Fruit fly (Drosophila melanogaster) whole organism, embryonic: Measurements from ENCODE around the gene CG31347.

Source experiments
- Aef1 ChIP-seq: fragments of 200-800 bp; sonication (Bioruptor generic); IDR thresholded peaks from 3 replicates; pipeline ENCODE4 v1.3.6; 2022; ENCODE audit warnings: missing biosample characterization, missing genetic modification characterization
- B-H1 ChIP-seq: fragments of 200-800 bp; sonication (Bioruptor generic); IDR thresholded peaks from 3 replicates; pipeline ENCODE4 v1.3.6; 2022; ENCODE audit warnings: missing biosample characterization, missing genetic modification characterization
- Bteb2 ChIP-seq: fragments of 200-800 bp; sonication (Bioruptor generic); optimal IDR thresholded peaks from 2 replicates; lab custom pipeline; 2016; ENCODE audit warnings: missing biosample characterization, missing genetic modification characterization
- CG10366 ChIP-seq: fragments of 200-800 bp; sonication (Bioruptor generic); IDR thresholded peaks from 2 replicates; pipeline ENCODE4 v1.3.6; 2022; ENCODE audit warnings: missing biosample characterization, missing genetic modification characterization
- CG10431 ChIP-seq: fragments of 200-800 bp; sonication (Bioruptor generic); optimal IDR thresholded peaks from 3 replicates; lab custom pipeline; 2018; ENCODE audit warnings: missing biosample characterization, mild to moderate bottlenecking, missing genetic modification characterization
- CG14667 ChIP-seq: fragments of 200-800 bp; sonication (Bioruptor generic); IDR thresholded peaks from 2 replicates; pipeline ENCODE4 v1.3.6; 2022; ENCODE audit warnings: missing biosample characterization, missing genetic modification characterization
- CG1647 ChIP-seq: fragments of 200-800 bp; sonication (Bioruptor generic); optimal IDR thresholded peaks from 3 replicates; lab custom pipeline; 2016; ENCODE audit warnings: missing biosample characterization, missing genetic modification characterization
- CG16779 ChIP-seq: fragments of 200-800 bp; sonication (Bioruptor generic); IDR thresholded peaks from 2 replicates; pipeline ENCODE4 v1.3.6; 2022; ENCODE audit warnings: missing biosample characterization, missing genetic modification characterization
- CG1792 ChIP-seq: fragments of 200-800 bp; sonication (Bioruptor generic); optimal IDR thresholded peaks from 2 replicates; lab custom pipeline; 2016; ENCODE audit warnings: missing biosample characterization, missing genetic modification characterization
- CG18262 ChIP-seq: fragments of 200-800 bp; optimal IDR thresholded peaks from 3 replicates; lab custom pipeline; 2019; ENCODE audit warnings: missing biosample characterization, mild to moderate bottlenecking, missing genetic modification characterization, moderate library complexity
- CG18619 ChIP-seq: fragments of 200-800 bp; sonication (Bioruptor generic); optimal IDR thresholded peaks from 3 replicates; lab custom pipeline; 2017; ENCODE audit warnings: missing biosample characterization, mild to moderate bottlenecking, missing genetic modification characterization
- CG2116 ChIP-seq: fragments of 200-800 bp; sonication (Bioruptor generic); optimal IDR thresholded peaks from 3 replicates; lab custom pipeline; 2018; ENCODE audit warnings: missing biosample characterization, mild to moderate bottlenecking, missing genetic modification characterization
- CG2120 ChIP-seq: fragments of 200-800 bp; sonication (Bioruptor generic); optimal IDR thresholded peaks from 3 replicates; lab custom pipeline; 2016; ENCODE audit warnings: missing biosample characterization, missing genetic modification characterization
- CG2712 ChIP-seq: fragments of 200-800 bp; optimal IDR thresholded peaks from 3 replicates; lab custom pipeline; 2019; ENCODE audit warnings: missing biosample characterization, mild to moderate bottlenecking, missing genetic modification characterization, moderate library complexity
- CG31224 ChIP-seq: fragments of 200-800 bp; sonication (Bioruptor generic); IDR thresholded peaks from 2 replicates; pipeline ENCODE4 v1.3.6; 2022; ENCODE audit warnings: missing biosample characterization, missing genetic modification characterization
- CG3407 ChIP-seq: fragments of 200-800 bp; sonication (Bioruptor generic); optimal IDR thresholded peaks from 2 replicates; lab custom pipeline; 2018; ENCODE audit warnings: missing biosample characterization, mild to moderate bottlenecking, missing genetic modification characterization
- CG6254 ChIP-seq: fragments of 200-800 bp; sonication (Bioruptor generic); optimal IDR thresholded peaks from 3 replicates; lab custom pipeline; 2017; ENCODE audit warnings: mild to moderate bottlenecking, missing biosample characterization, missing genetic modification reagents, missing genetic modification characterization
- CG7357 ChIP-seq: fragments of 200-800 bp; sonication (Bioruptor generic); IDR thresholded peaks from 3 replicates; pipeline ENCODE4 v1.3.6; 2022; ENCODE audit warnings: missing biosample characterization, missing genetic modification characterization
- CG8281 ChIP-seq: fragments of 200-800 bp; sonication (Bioruptor generic); optimal IDR thresholded peaks from 2 replicates; lab custom pipeline; 2018; ENCODE audit warnings: missing biosample characterization, mild to moderate bottlenecking, missing genetic modification characterization, moderate library complexity
- CG8478 ChIP-seq: fragments of >200 bp; optimal IDR thresholded peaks from 2 replicates; lab custom pipeline; 2018
- Chrac-16 ChIP-seq: fragments of 200-800 bp; sonication (Bioruptor generic); optimal IDR thresholded peaks from 3 replicates; lab custom pipeline; 2016; ENCODE audit warnings: missing biosample characterization, missing genetic modification characterization
- D19A ChIP-seq: fragments of 200-800 bp; optimal IDR thresholded peaks from 3 replicates; lab custom pipeline; 2019; ENCODE audit warnings: missing biosample characterization, mild to moderate bottlenecking, missing genetic modification characterization, moderate library complexity
- Dll ChIP-seq: fragments of 200-800 bp; sonication (Bioruptor generic); IDR thresholded peaks from 4 replicates; pipeline ENCODE4 v1.3.6; 2022; ENCODE audit warnings: missing biosample characterization, missing genetic modification characterization; ENCODE audit not compliant: partially characterized antibody
- HLH3B ChIP-seq: fragments of 200-800 bp; sonication (Bioruptor generic); IDR thresholded peaks from 2 replicates; pipeline ENCODE4 v1.3.6; 2022; ENCODE audit warnings: missing biosample characterization, missing genetic modification characterization
- HmgZ ChIP-seq: fragments of 200-800 bp; sonication (Bioruptor generic); optimal IDR thresholded peaks from 2 replicates; lab custom pipeline; 2018; ENCODE audit warnings: missing biosample characterization, mild to moderate bottlenecking, missing genetic modification characterization
- Lim3 ChIP-seq: fragments of 200-800 bp; sonication (Bioruptor generic); IDR thresholded peaks from 2 replicates; pipeline ENCODE4 v1.3.6; 2022; ENCODE audit warnings: missing biosample characterization, missing genetic modification characterization
- NC2β ChIP-seq: fragments of 200-800 bp; sonication (Bioruptor generic); optimal IDR thresholded peaks from 2 replicates; lab custom pipeline; 2016; ENCODE audit warnings: missing biosample characterization, missing genetic modification characterization
- Side ChIP-seq: fragments of 200-800 bp; sonication (Bioruptor generic); optimal IDR thresholded peaks from 2 replicates; lab custom pipeline; 2016; ENCODE audit warnings: missing biosample characterization, missing genetic modification characterization
- Sox100B ChIP-seq: fragments of 200-800 bp; sonication (Bioruptor generic); optimal IDR thresholded peaks from 3 replicates; lab custom pipeline; 2018; ENCODE audit warnings: missing biosample characterization, mild to moderate bottlenecking, missing genetic modification characterization
- dan ChIP-seq: fragments of 200-800 bp; sonication (Bioruptor generic); IDR thresholded peaks from 2 replicates; pipeline ENCODE4 v1.3.6; 2022; ENCODE audit warnings: missing biosample characterization, missing genetic modification characterization
- dati ChIP-seq: fragments of 200-800 bp; sonication (Bioruptor generic); IDR thresholded peaks from 2 replicates; pipeline ENCODE4 v1.3.6; 2022; ENCODE audit warnings: missing biosample characterization, missing genetic modification characterization
- disco-r ChIP-seq: fragments of 200-800 bp; sonication (Bioruptor generic); optimal IDR thresholded peaks from 2 replicates; lab custom pipeline; 2016; ENCODE audit warnings: missing biosample characterization, missing genetic modification characterization
- ftz-f1 ChIP-seq: fragments of 200-800 bp; sonication (Bioruptor generic); optimal IDR thresholded peaks from 2 replicates; lab custom pipeline; 2016; ENCODE audit warnings: missing biosample characterization, missing genetic modification characterization
- gcm2 ChIP-seq: fragments of 200-800 bp; sonication (Bioruptor generic); optimal IDR thresholded peaks from 2 replicates; lab custom pipeline; 2016; ENCODE audit warnings: missing biosample characterization, missing genetic modification characterization
- gfzf ChIP-seq: fragments of 200-800 bp; sonication (Bioruptor generic); optimal IDR thresholded peaks from 2 replicates; lab custom pipeline; 2016; ENCODE audit warnings: missing biosample characterization, mild to moderate bottlenecking, missing genetic modification characterization, moderate library complexity
- lbe ChIP-seq: fragments of 200-800 bp; sonication (Bioruptor generic); optimal IDR thresholded peaks from 2 replicates; lab custom pipeline; 2016; ENCODE audit warnings: missing biosample characterization, mild to moderate bottlenecking, missing genetic modification characterization
- maf-S ChIP-seq: fragments of 200-800 bp; sonication (Bioruptor generic); optimal IDR thresholded peaks from 2 replicates; lab custom pipeline; 2016; ENCODE audit warnings: missing biosample characterization, missing genetic modification characterization
- p53 ChIP-seq: fragments of 200-800 bp; sonication (Bioruptor generic); optimal IDR thresholded peaks from 2 replicates; lab custom pipeline; 2016; ENCODE audit warnings: missing biosample characterization, missing genetic modification characterization
- pb ChIP-seq: fragments of 200-800 bp; sonication (Bioruptor generic); optimal IDR thresholded peaks from 3 replicates; lab custom pipeline; 2016; ENCODE audit warnings: missing biosample characterization, missing genetic modification characterization
- pnt ChIP-seq: fragments of 200-800 bp; sonication (Bioruptor generic); optimal IDR thresholded peaks from 3 replicates; lab custom pipeline; 2016; ENCODE audit warnings: missing biosample characterization, missing genetic modification characterization
- prd ChIP-seq, 3 experiments: fragments of >200 bp in 2 of 3; fragments of 200-800 bp in 1 of 3; sonication (Bioruptor generic) in 1 of 3; optimal IDR thresholded peaks in 2 of 3; IDR thresholded peaks in 1 of 3; 2 replicates in 2 of 3; 3 replicates in 1 of 3; pipeline versions ENCODE4 v1.3.6 to Lab custom; 2017 to 2022; ENCODE audit warnings: missing biosample characterization in 1 of 3, missing genetic modification characterization in 1 of 3
- pzg ChIP-seq: fragments of 200-800 bp; sonication (Bioruptor generic); optimal IDR thresholded peaks from 3 replicates; lab custom pipeline; 2018; ENCODE audit warnings: missing biosample characterization, mild to moderate bottlenecking, missing genetic modification characterization, moderate library complexity
- sisA ChIP-seq: fragments of 200-800 bp; sonication (Bioruptor generic); IDR thresholded peaks from 2 replicates; pipeline ENCODE4 v1.3.6; 2022; ENCODE audit warnings: missing biosample characterization, missing genetic modification characterization
- slou ChIP-seq: fragments of 200-800 bp; sonication (Bioruptor generic); optimal IDR thresholded peaks from 3 replicates; lab custom pipeline; 2016; ENCODE audit warnings: missing biosample characterization, missing genetic modification characterization
- sob ChIP-seq: fragments of 200-800 bp; sonication (Bioruptor generic); IDR thresholded peaks from 2 replicates; pipeline ENCODE4 v1.3.6; 2022; ENCODE audit warnings: missing biosample characterization, missing genetic modification characterization
- stwl ChIP-seq: fragments of 200-800 bp; sonication (Bioruptor generic); optimal IDR thresholded peaks from 3 replicates; lab custom pipeline; 2018; ENCODE audit warnings: missing biosample characterization, mild to moderate bottlenecking, missing genetic modification characterization, moderate library complexity
- ttk ChIP-seq: fragments of 200-800 bp; sonication (Bioruptor generic); IDR thresholded peaks from 2 replicates; pipeline ENCODE4 v2.1.2; 2022; ENCODE audit warnings: missing biosample characterization, missing genetic modification characterization
- vfl ChIP-seq: fragments of 200-800 bp; sonication (Bioruptor generic); optimal IDR thresholded peaks from 2 replicates; lab custom pipeline; 2016; ENCODE audit warnings: missing biosample characterization, missing genetic modification characterization
- wor ChIP-seq: fragments of 200-800 bp; sonication (Bioruptor generic); IDR thresholded peaks from 2 replicates; pipeline ENCODE4 v1.3.6; 2022; ENCODE audit warnings: missing biosample characterization, missing genetic modification characterization
- zen2 ChIP-seq: fragments of 200-800 bp; sonication (Bioruptor generic); IDR thresholded peaks from 3 replicates; pipeline ENCODE4 v1.3.6; 2022; ENCODE audit warnings: missing biosample characterization, missing genetic modification characterization; ENCODE audit not compliant: partially characterized antibody

The CG31347 gene

dm6 chr3R:12653511-12654252 is 38.7 kb downstream of the CG31347 start (continued):
- peak; percentile 17 for TF ChIP-seq CG1792
- peak; percentile 56 for TF ChIP-seq gcm2 (GFP tag; lab: Kevin White, UChicago)
- TF ChIP-seq Sox100B, result peak; percentile 92
- peak; percentile 17 for TF ChIP-seq slou
- TF ChIP-seq p53 (GFP tag; lab: Kevin White, UChicago), result peak; percentile 44
- peak; percentile 81 for TF ChIP-seq CG7357 (GFP tag; lab: Robert Waterston, UW)
- TF ChIP-seq ftz-f1, result no peak
- TF ChIP-seq lbe (GFP tag; lab: Kevin White, UChicago), result no peak
- no peak for TF ChIP-seq zen2 (GFP tag; lab: Robert Waterston, UW)
- TF ChIP-seq D19A, result peak; percentile 68
- no peak for TF ChIP-seq CG16779 (GFP tag; lab: Robert Waterston, UW)
- TF ChIP-seq ttk (GFP tag; lab: Robert Waterston, UW), result peak; percentile 86
- TF ChIP-seq CG14667, result peak; percentile 76
- peak; percentile 81 for TF ChIP-seq CG10366 (GFP tag; lab: Robert Waterston, UW)
- peak; percentile 78 for TF ChIP-seq pb (GFP tag; lab: Kevin White, UChicago)
- TF ChIP-seq Dll (GFP tag; lab: Robert Waterston, UW), result no peak
- TF ChIP-seq prd (optimal IDR thresholded peaks at IDR 0.05; lab: Kevin White, UChicago), result no peak
- TF ChIP-seq prd (GFP tag; IDR thresholded peaks at IDR 0.05; lab: Robert Waterston, UW), result peak; percentile 87
- peak; percentile 87 for TF ChIP-seq Aef1
- peak; percentile 65 for TF ChIP-seq CG6254
- peak; percentile 73 for TF ChIP-seq maf-S (GFP tag; lab: Kevin White, UChicago)
- TF ChIP-seq CG31224 (GFP tag; lab: Robert Waterston, UW), result peak; percentile 70
- TF ChIP-seq CG2120, result peak; percentile 79
- TF ChIP-seq vfl (GFP tag; lab: Kevin White, UChicago), result peak; percentile 45
- no peak for TF ChIP-seq dan (GFP tag; lab: Robert Waterston, UW)
- peak; percentile 66; the same call in 1 of the 2 replicates for TF ChIP-seq sob (GFP tag; lab: Robert Waterston, UW)
- peak; percentile 78 for TF ChIP-seq pnt (GFP tag; lab: Kevin White, UChicago)
- peak; percentile 67 for TF ChIP-seq Lim3 (GFP tag; lab: Robert Waterston, UW)
- peak; percentile 63 for TF ChIP-seq disco-r (GFP tag; lab: Kevin White, UChicago)
- no peak for TF ChIP-seq CG1647 (GFP tag; lab: Kevin White, UChicago)
- peak; percentile 55; the same call in 1 of the 2 replicates for TF ChIP-seq dati (GFP tag; lab: Robert Waterston, UW)
- peak; percentile 82 for TF ChIP-seq CG18262 (tag; lab: Kevin White, UChicago)
- peak; percentile 91 for TF ChIP-seq sisA
- peak; percentile 66 for TF ChIP-seq NC2β
- peak; percentile 73 for TF ChIP-seq Chrac-16
- no peak for TF ChIP-seq stwl (tag; lab: Kevin White, UChicago)
- peak; percentile 42 for TF ChIP-seq CG2116 (GFP tag; lab: Kevin White, UChicago)
- TF ChIP-seq HLH3B (GFP tag; lab: Robert Waterston, UW), result peak; percentile 79
- no peak for TF ChIP-seq gfzf (GFP tag; lab: Kevin White, UChicago)
- peak; percentile 82 for TF ChIP-seq CG18619 (GFP tag; lab: Kevin White, UChicago)
- TF ChIP-seq B-H1 (GFP tag; lab: Robert Waterston, UW), result peak; percentile 72
- peak; percentile 67 for TF ChIP-seq CG8281 (tag; lab: Kevin White, UChicago)
- no peak for TF ChIP-seq pzg (GFP tag; lab: Kevin White, UChicago)
- peak; percentile 64 for TF ChIP-seq HmgZ (tag; lab: Kevin White, UChicago)
- no peak for TF ChIP-seq CG8478 (lab: Kevin White, UChicago)
- TF ChIP-seq Bteb2, result peak; percentile 42
- peak; percentile 92 for TF ChIP-seq wor (GFP tag; lab: Robert Waterston, UW)
- TF ChIP-seq CG2712, result peak; percentile 81
- no peak for TF ChIP-seq CG10431 (GFP tag; lab: Kevin White, UChicago)
- peak; percentile 72 for TF ChIP-seq CG3407
- TF ChIP-seq Side (GFP tag; lab: Kevin White, UChicago), result peak; percentile 68
